Fruit fly (Drosophila melanogaster) whole organism, prepupa: ENCODE measurements around the gene CG31952.
A peak's percentile ranks its signal among the peaks of the same experiment; 100 is the strongest.

Experiments used
- Blimp-1 ChIP-seq: fragments of 200-800 bp; sonication (Bioruptor generic); optimal IDR thresholded peaks from 3 replicates; lab custom pipeline; 2017; ENCODE audit warnings: missing biosample characterization, missing genetic modification characterization, mild to moderate bottlenecking, moderate library complexity, missing genetic modification reagents
- CG10631 ChIP-seq: fragments of 200-800 bp; sonication (Bioruptor generic); optimal IDR thresholded peaks from 2 replicates; lab custom pipeline; 2016; ENCODE audit warnings: missing biosample characterization, missing genetic modification characterization
- CG10669 ChIP-seq: fragments of 200-800 bp; sonication (Bioruptor generic); optimal IDR thresholded peaks from 3 replicates; lab custom pipeline; 2018; ENCODE audit warnings: missing biosample characterization, mild to moderate bottlenecking, missing genetic modification characterization, moderate library complexity
- CG11902 ChIP-seq: fragments of 200-800 bp; sonication (Bioruptor generic); optimal IDR thresholded peaks from 3 replicates; lab custom pipeline; 2016; ENCODE audit warnings: missing biosample characterization, missing genetic modification characterization
- CG15336 ChIP-seq: fragments of 200-800 bp; sonication (Bioruptor generic); IDR thresholded peaks from 2 replicates; pipeline ENCODE4 v1.3.6; 2022; ENCODE audit warnings: missing biosample characterization, missing genetic modification characterization
- CG16779 ChIP-seq: fragments of 200-800 bp; sonication (Bioruptor generic); optimal IDR thresholded peaks from 3 replicates; lab custom pipeline; 2017; ENCODE audit warnings: missing biosample characterization, mild to moderate bottlenecking, missing genetic modification characterization
- CG31627 ChIP-seq: fragments of 200-800 bp; sonication (Bioruptor generic); optimal IDR thresholded peaks from 3 replicates; lab custom pipeline; 2016; ENCODE audit warnings: missing biosample characterization, missing genetic modification characterization
- CG32006 ChIP-seq: fragments of 200-800 bp; sonication (Bioruptor generic); optimal IDR thresholded peaks from 3 replicates; lab custom pipeline; 2017; ENCODE audit warnings: missing biosample characterization, mild to moderate bottlenecking, missing genetic modification characterization
- CG34406 ChIP-seq: fragments of 200-800 bp; sonication (Bioruptor generic); optimal IDR thresholded peaks from 3 replicates; lab custom pipeline; 2016; ENCODE audit warnings: missing biosample characterization, missing genetic modification characterization
- CG3919 ChIP-seq: fragments of 200-800 bp; sonication (Bioruptor generic); optimal IDR thresholded peaks from 3 replicates; lab custom pipeline; 2016; ENCODE audit warnings: missing biosample characterization, missing genetic modification characterization
- CG4318 ChIP-seq: fragments of 200-800 bp; sonication (Bioruptor generic); optimal IDR thresholded peaks from 3 replicates; lab custom pipeline; 2017; ENCODE audit warnings: missing biosample characterization, mild to moderate bottlenecking, missing genetic modification characterization
- CG6163 ChIP-seq: fragments of 200-800 bp; sonication (Bioruptor generic); IDR thresholded peaks from 3 replicates; pipeline ENCODE4 v1.3.6; 2022; ENCODE audit warnings: missing biosample characterization, missing genetic modification characterization
- CG6276 ChIP-seq: fragments of 200-800 bp; sonication (Bioruptor generic); optimal IDR thresholded peaks from 2 replicates; lab custom pipeline; 2017; ENCODE audit warnings: missing biosample characterization, mild to moderate bottlenecking, missing genetic modification characterization
- CG6792 ChIP-seq: fragments of 200-800 bp; sonication (Bioruptor generic); optimal IDR thresholded peaks from 3 replicates; lab custom pipeline; 2016; ENCODE audit warnings: missing biosample characterization, missing genetic modification characterization
- CG6808 ChIP-seq: fragments of 200-800 bp; sonication (Bioruptor generic); optimal IDR thresholded peaks from 3 replicates; lab custom pipeline; 2017; ENCODE audit warnings: missing biosample characterization, missing genetic modification characterization, mild to moderate bottlenecking, moderate library complexity, missing genetic modification reagents
- CG6854 ChIP-seq: fragments of 200-800 bp; sonication (Bioruptor generic); optimal IDR thresholded peaks from 2 replicates; lab custom pipeline; 2017; ENCODE audit warnings: missing biosample characterization, mild to moderate bottlenecking, missing genetic modification characterization
- CG7368 ChIP-seq: fragments of 200-800 bp; sonication (Bioruptor generic); optimal IDR thresholded peaks from 3 replicates; lab custom pipeline; 2016; ENCODE audit warnings: missing biosample characterization, missing genetic modification characterization
- CG8632 ChIP-seq: fragments of 200-800 bp; sonication (Bioruptor generic); optimal IDR thresholded peaks from 3 replicates; lab custom pipeline; 2016; ENCODE audit warnings: missing biosample characterization, missing genetic modification characterization
- Eip75B ChIP-seq: fragments of 200-800 bp; sonication (Bioruptor generic); optimal IDR thresholded peaks from 3 replicates; lab custom pipeline; 2016; ENCODE audit warnings: missing biosample characterization, missing genetic modification characterization
- Eip78C ChIP-seq: fragments of 200-800 bp; sonication (Bioruptor generic); peaks from one replicate; lab custom pipeline; 2016; ENCODE audit warnings: missing biosample characterization, missing genetic modification characterization
- Eip93F ChIP-seq: fragments of 200-800 bp; sonication (Bioruptor generic); optimal IDR thresholded peaks from 2 replicates; lab custom pipeline; 2016; ENCODE audit warnings: missing biosample characterization, mild to moderate bottlenecking, missing genetic modification characterization
- Ets21C ChIP-seq: fragments of 200-800 bp; sonication (Bioruptor generic); optimal IDR thresholded peaks from 3 replicates; lab custom pipeline; 2016; ENCODE audit warnings: missing biosample characterization, missing genetic modification characterization
- Ets96B ChIP-seq: fragments of 200-800 bp; optimal IDR thresholded peaks from 2 replicates; lab custom pipeline; 2019; ENCODE audit warnings: missing biosample characterization, mild to moderate bottlenecking, missing genetic modification characterization, moderate library complexity
- Hr4 ChIP-seq: fragments of 200-800 bp; sonication (Bioruptor generic); optimal IDR thresholded peaks from 3 replicates; lab custom pipeline; 2016; ENCODE audit warnings: missing biosample characterization, missing genetic modification characterization
- Lpt ChIP-seq: fragments of 200-800 bp; sonication (Bioruptor generic); optimal IDR thresholded peaks from 3 replicates; lab custom pipeline; 2016; ENCODE audit warnings: missing biosample characterization, missing genetic modification characterization
- Sox14 ChIP-seq: fragments of 200-800 bp; sonication (Bioruptor generic); optimal IDR thresholded peaks from 3 replicates; lab custom pipeline; 2016; ENCODE audit warnings: missing biosample characterization, missing genetic modification characterization
- Sox15 ChIP-seq: fragments of 200-800 bp; sonication (Bioruptor generic); optimal IDR thresholded peaks from 3 replicates; lab custom pipeline; 2016; ENCODE audit warnings: missing biosample characterization, missing genetic modification characterization
- acj6 ChIP-seq: fragments of 200-800 bp; sonication (Bioruptor generic); optimal IDR thresholded peaks from 3 replicates; lab custom pipeline; 2016; ENCODE audit warnings: missing biosample characterization, missing genetic modification characterization
- cyc ChIP-seq: fragments of 200-800 bp; sonication (Bioruptor generic); optimal IDR thresholded peaks from 3 replicates; lab custom pipeline; 2016; ENCODE audit warnings: missing biosample characterization, missing genetic modification characterization
- dsx ChIP-seq: fragments of 200-800 bp; optimal IDR thresholded peaks from 3 replicates; lab custom pipeline; 2019; ENCODE audit warnings: missing biosample characterization, mild to moderate bottlenecking, missing genetic modification characterization, moderate library complexity; ENCODE audit not compliant: poor library complexity, severe bottlenecking
- eg ChIP-seq: fragments of 200-800 bp; sonication (Bioruptor generic); IDR thresholded peaks from 3 replicates; pipeline ENCODE4 v1.3.6; 2022; ENCODE audit warnings: missing biosample characterization, missing genetic modification characterization
- esn ChIP-seq: fragments of 200-800 bp; sonication (Bioruptor generic); optimal IDR thresholded peaks from 2 replicates; lab custom pipeline; 2016; ENCODE audit warnings: missing biosample characterization, mild to moderate bottlenecking, missing genetic modification characterization, moderate library complexity
- fd59A ChIP-seq: fragments of 200-800 bp; sonication (Bioruptor generic); optimal IDR thresholded peaks from 2 replicates; lab custom pipeline; 2017; ENCODE audit warnings: missing biosample characterization, mild to moderate bottlenecking, missing genetic modification characterization, missing genetic modification reagents
- fkh ChIP-seq: fragments of 200-800 bp; sonication (Bioruptor generic); optimal IDR thresholded peaks from 3 replicates; lab custom pipeline; 2017; ENCODE audit warnings: missing biosample characterization, mild to moderate bottlenecking, missing genetic modification characterization, moderate library complexity
- lz ChIP-seq: fragments of 200-800 bp; sonication (Bioruptor generic); optimal IDR thresholded peaks from 3 replicates; lab custom pipeline; 2016; ENCODE audit warnings: missing biosample characterization, missing genetic modification characterization
- net ChIP-seq: fragments of 200-800 bp; sonication (Bioruptor generic); optimal IDR thresholded peaks from 3 replicates; lab custom pipeline; 2016; ENCODE audit warnings: missing biosample characterization, missing genetic modification characterization
- pdm3 ChIP-seq: fragments of 200-800 bp; sonication (Bioruptor generic); optimal IDR thresholded peaks from 3 replicates; lab custom pipeline; 2016; ENCODE audit warnings: missing biosample characterization, missing genetic modification characterization
- salr ChIP-seq, 2 experiments: fragments of 200-800 bp; sonication (Bioruptor generic); optimal IDR thresholded peaks; 3 replicates each; lab custom pipeline; 2016 to 2018; ENCODE audit warnings: missing biosample characterization in 2 of 2, missing genetic modification characterization in 2 of 2, mild to moderate bottlenecking in 1 of 2
- spab ChIP-seq: fragments of 200-800 bp; sonication (Bioruptor generic); optimal IDR thresholded peaks from 2 replicates; lab custom pipeline; 2017; ENCODE audit warnings: missing biosample characterization, mild to moderate bottlenecking, missing genetic modification characterization, missing genetic modification reagents
- ss ChIP-seq, 2 experiments: fragments of 200-800 bp; sonication (Bioruptor generic); optimal IDR thresholded peaks; 2 replicates in 1 of 2; 3 replicates in 1 of 2; lab custom pipeline; 2017 to 2018; ENCODE audit warnings: mild to moderate bottlenecking in 2 of 2, missing biosample characterization in 2 of 2, missing genetic modification characterization in 2 of 2, moderate library complexity in 1 of 2
- svp ChIP-seq: fragments of 200-800 bp; sonication (Bioruptor generic); peaks from one replicate; lab custom pipeline; 2016; ENCODE audit warnings: missing biosample characterization, missing genetic modification characterization
- topi ChIP-seq: fragments of 200-800 bp; sonication (Bioruptor generic); optimal IDR thresholded peaks from 3 replicates; lab custom pipeline; 2016; ENCODE audit warnings: missing biosample characterization, missing genetic modification characterization

CG31952 gene

dm6 chr2L:3372483-3372929 lies 44.0 kb upstream of the CG31952 start (continued):
- TF ChIP-seq acj6 (GFP tag; lab: Kevin White, UChicago) (peak; percentile 11), cyc (GFP tag; lab: Kevin White, UChicago) (peak; percentile 15), Sox15 (no peak), Eip75B (GFP tag; lab: Kevin White, UChicago) (peak; percentile 25), Sox14 (GFP tag; lab: Kevin White, UChicago) (no peak), Ets96B (tag; lab: Kevin White, UChicago) (peak; percentile 31), CG6808 (GFP tag; lab: Kevin White, UChicago) (peak; percentile 17), CG6792 (GFP tag; lab: Kevin White, UChicago) (peak; percentile 5), Eip78C (GFP tag; lab: Kevin White, UChicago) (peak; percentile 73), esn (GFP tag; lab: Kevin White, UChicago) (peak; percentile 61), CG32006 (peak; percentile 50), pdm3 (peak; percentile 12), fkh (GFP tag; lab: Kevin White, UChicago) (no peak), CG6163 (GFP tag; lab: Robert Waterston, UW) (peak; percentile 64; the same call in 2 of the 3 replicates), dsx (GFP tag; lab: Kevin White, UChicago) (no peak), Lpt (GFP tag; lab: Kevin White, UChicago) (no peak), CG34406 (GFP tag; lab: Kevin White, UChicago) (no peak), Blimp-1 (GFP tag; lab: Kevin White, UChicago) (no peak)
- TF ChIP-seq, all 60 proteins: peak for 27

dm6 chr2L:3373242-3373641 lies 43.3 kb upstream of the CG31952 start, which contains the start of gene GramD1B:
Gene GramD1B, minus strand, starts transcription at chr2L:3373372.
- TF ChIP-seq esn (GFP tag; lab: Kevin White, UChicago) (peak; percentile 26), Eip78C (GFP tag; lab: Kevin White, UChicago) (peak; percentile 63), Sox14 (GFP tag; lab: Kevin White, UChicago) (peak; percentile 40), Eip93F (GFP tag; lab: Kevin White, UChicago) (peak; percentile 11), fd59A (no peak), spab (GFP tag; lab: Kevin White, UChicago) (no peak), CG15336 (GFP tag; lab: Robert Waterston, UW) (peak; percentile 14; the same call in 1 of the 2 replicates), pdm3 (peak; percentile 13), CG16779 (tag; lab: Kevin White, UChicago) (no peak), eg (GFP tag; lab: Robert Waterston, UW) (no peak), CG6854 (peak; percentile 27), fkh (GFP tag; lab: Kevin White, UChicago) (peak; percentile 6), lz (GFP tag; lab: Kevin White, UChicago) (peak; percentile 9), Hr4 (GFP tag; lab: Kevin White, UChicago) (no peak), svp (peak; percentile 37), cyc (GFP tag; lab: Kevin White, UChicago) (peak; percentile 10)

dm6 chr2L:3375611-3376010 lies 40.9 kb upstream of the CG31952 start, which contains the start of gene CG15412:
Gene CG15412, minus strand, starts transcription at chr2L:3375711.
- TF ChIP-seq CG11902 (no peak), CG6854 (no peak), CG10669 (GFP tag; lab: Kevin White, UChicago) (no peak), Eip78C (GFP tag; lab: Kevin White, UChicago) (no peak)

dm6 chr2L:3376684-3377086 lies 39.8 kb upstream of the CG31952 start, which contains the start of the genes CG9662 and Ptpa:
Gene CG9662, minus strand, starts transcription at chr2L:3376737.
Gene Ptpa, plus strand, starts transcription at chr2L:3377002.
- TF ChIP-seq svp: peak; percentile 89
- no peak for TF ChIP-seq CG16779 (tag; lab: Kevin White, UChicago)
- peak; percentile 82 for TF ChIP-seq lz (GFP tag; lab: Kevin White, UChicago)
- peak; percentile 89 for TF ChIP-seq cyc (GFP tag; lab: Kevin White, UChicago)
- TF ChIP-seq CG4318 (GFP tag; lab: Kevin White, UChicago): peak; percentile 72
- TF ChIP-seq Eip75B (GFP tag; lab: Kevin White, UChicago): peak; percentile 65
- TF ChIP-seq salr (GFP tag; optimal IDR thresholded peaks at IDR 0.05; lab: Kevin White, UChicago): peak; percentile 29 to 50
- peak; percentile 15 for TF ChIP-seq spab (GFP tag; lab: Kevin White, UChicago)
- TF ChIP-seq Ets21C (GFP tag; lab: Kevin White, UChicago): peak; percentile 76
- TF ChIP-seq CG31627 (GFP tag; lab: Kevin White, UChicago): peak; percentile 88
- no peak for TF ChIP-seq CG6854
- peak; percentile 74 for TF ChIP-seq CG3919 (GFP tag; lab: Kevin White, UChicago)
- TF ChIP-seq fd59A: peak; percentile 25
- TF ChIP-seq CG15336 (GFP tag; lab: Robert Waterston, UW): peak; percentile 59
- peak; percentile 73 for TF ChIP-seq topi (GFP tag; lab: Kevin White, UChicago)
- TF ChIP-seq CG6276 (GFP tag; lab: Kevin White, UChicago): no peak
- TF ChIP-seq CG8632 (GFP tag; lab: Kevin White, UChicago): peak; percentile 19
- peak in 1 of 2 experiments; percentile 9 for TF ChIP-seq ss (GFP tag; optimal IDR thresholded peaks at IDR 0.05; lab: Kevin White, UChicago)
- TF ChIP-seq CG10631: peak; percentile 83
- TF ChIP-seq Eip78C (GFP tag; lab: Kevin White, UChicago): peak; percentile 82
- peak; percentile 82 for TF ChIP-seq esn (GFP tag; lab: Kevin White, UChicago)
- peak; percentile 58 for TF ChIP-seq CG6792 (GFP tag; lab: Kevin White, UChicago)
- TF ChIP-seq dsx (GFP tag; lab: Kevin White, UChicago): peak; percentile 50
- peak; percentile 37 for TF ChIP-seq net
- no peak for TF ChIP-seq CG7368
- peak; percentile 74 for TF ChIP-seq CG11902
